Worm (Caenorhabditis elegans): ENCODE results near the gene F41H10.3.

DNA sequence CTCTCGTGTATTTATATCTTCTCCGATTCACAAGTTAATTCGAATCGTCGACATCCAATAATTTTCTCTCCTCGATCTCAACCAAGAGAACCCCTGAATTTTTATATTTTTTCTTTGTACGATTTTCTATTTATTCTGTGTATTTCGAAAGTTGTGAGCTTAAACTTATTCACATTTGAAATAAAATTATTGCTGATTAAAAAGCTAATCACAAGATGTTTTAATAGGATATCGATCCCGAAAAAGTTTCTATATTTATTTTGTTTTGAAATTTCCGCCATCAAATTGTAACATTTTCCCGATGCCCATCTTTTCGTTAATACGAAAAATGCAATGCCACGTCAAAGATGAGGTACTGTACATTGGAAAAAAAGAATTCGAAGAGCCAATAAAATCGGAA is 27.2 kb downstream of the F41H10.3 start, which contains the start of gene ZK616.3:
- no peak for TF ChIP-seq mdl-1 (tag; optimal IDR thresholded peaks at IDR 0.05)
- no peak for TF ChIP-seq fos-1 (tag; optimal IDR thresholded peaks at IDR 0.05)
- TF ChIP-seq nhr-28 (tag; optimal IDR thresholded peaks at IDR 0.05) = no peak
- TF ChIP-seq pqm-1 (tag; optimal IDR thresholded peaks at IDR 0.05) = no peak
- no peak for TF ChIP-seq dpl-1 (GFP tag; optimal IDR thresholded peaks at IDR 0.05)
- no peak for TF ChIP-seq elt-3 (tag; optimal IDR thresholded peaks at IDR 0.05)
- TF ChIP-seq vab-15 (tag; optimal IDR thresholded peaks at IDR 0.05) = no peak
- no peak for TF ChIP-seq sup-37 (GFP tag; optimal IDR thresholded peaks at IDR 0.05)
- TF ChIP-seq snpc-4 (tag; optimal IDR thresholded peaks at IDR 0.05) = no peak
- no peak for TF ChIP-seq swsn-7 (tag; optimal IDR thresholded peaks at IDR 0.05)
- no peak for TF ChIP-seq C04F5.9 (tag; optimal IDR thresholded peaks at IDR 0.05)
- no peak for TF ChIP-seq xbp-1 (tag; optimal IDR thresholded peaks at IDR 0.05)
- no peak for TF ChIP-seq lin-14 (GFP tag; optimal IDR thresholded peaks at IDR 0.05)
